Worm (Caenorhabditis elegans) whole organism, L1 larva: ENCODE results near the gene npr-6.

ENCODE experiments used
- ceh-63 ChIP-seq: fragments of 200-800 bp; sonication (Bioruptor generic); optimal IDR thresholded peaks from 2 replicates; lab custom pipeline; 2018; ENCODE audit warnings: mild to moderate bottlenecking, missing genetic modification characterization, missing compliant biosample characterization
- egl-27 ChIP-seq, 2 experiments: fragments of 150-350 bp in 1 of 2; sonication (generic microtip); optimal IDR thresholded peaks; 3 replicates each; lab custom pipeline; 2017 to 2018; ENCODE audit warnings: missing biosample characterization in 2 of 2, missing genetic modification characterization in 2 of 2, missing genetic modification reagents in 2 of 2
- elt-3 ChIP-seq, 6 experiments: fragments of 150-350 bp in 1 of 6; sonication (generic microtip); optimal IDR thresholded peaks; 2 replicates each; lab custom pipeline; 2017 to 2018; ENCODE audit warnings: missing biosample characterization in 6 of 6, missing genetic modification characterization in 6 of 6, inconsistent platforms in 1 of 6
- fos-1 ChIP-seq: fragments of 150-350 bp; optimal IDR thresholded peaks from 2 replicates; lab custom pipeline; 2014; ENCODE audit warnings: missing biosample characterization, missing genetic modification characterization
- mdl-1 ChIP-seq, 2 experiments: fragments of 150-350 bp; optimal IDR thresholded peaks; 2 replicates each; lab custom pipeline; 2014 to 2017; ENCODE audit warnings: missing biosample characterization in 2 of 2, missing genetic modification characterization in 2 of 2, inconsistent platforms in 1 of 2
- nhr-11 ChIP-seq: fragments of 150-350 bp; optimal IDR thresholded peaks from 2 replicates; lab custom pipeline; 2014; ENCODE audit warnings: missing biosample characterization, missing genetic modification characterization
- nhr-12 ChIP-seq: sonication (generic microtip); optimal IDR thresholded peaks from 2 replicates; lab custom pipeline; 2017; ENCODE audit warnings: missing biosample characterization, missing genetic modification characterization
- nhr-237 ChIP-seq: fragments of 150-350 bp; optimal IDR thresholded peaks from 2 replicates; lab custom pipeline; 2014; ENCODE audit warnings: missing biosample characterization, missing genetic modification characterization
- rnt-1 ChIP-seq: sonication (generic microtip); optimal IDR thresholded peaks from 2 replicates; lab custom pipeline; 2016; ENCODE audit warnings: mild to moderate bottlenecking, missing genetic modification characterization, moderate library complexity, missing compliant biosample characterization
- snpc-4 ChIP-seq: fragments of 150-350 bp; optimal IDR thresholded peaks from 2 replicates; lab custom pipeline; 2014; ENCODE audit warnings: missing biosample characterization, missing genetic modification characterization
- ztf-11 ChIP-seq, 2 experiments: sonication (generic microtip); optimal IDR thresholded peaks; 2 replicates each; lab custom pipeline; 2016 to 2017; ENCODE audit warnings: missing genetic modification characterization in 2 of 2, missing biosample characterization in 1 of 2, missing compliant biosample characterization in 1 of 2

- TF ChIP-seq snpc-4 (tag; lab: Kevin White, UChicago) (no peak), ceh-63 (no peak), ztf-11 (tag; optimal IDR thresholded peaks at IDR 0.05; lab: Kevin White, UChicago) (no peak), fos-1 (tag; lab: Kevin White, UChicago) (no peak), mdl-1 (tag; optimal IDR thresholded peaks at IDR 0.05; lab: Kevin White, UChicago) (no peak), rnt-1 (tag; lab: Kevin White, UChicago) (no peak), nhr-12 (tag; lab: Kevin White, UChicago) (no peak), nhr-237 (tag; lab: Kevin White, UChicago) (no peak), nhr-11 (no peak), elt-3 (tag; optimal IDR thresholded peaks at IDR 0.05; lab: Kevin White, UChicago) (no peak), egl-27 (tag; optimal IDR thresholded peaks at IDR 0.05; lab: Kevin White, UChicago) (no peak)
These were observed 11.1 kb downstream of the npr-6 start for ce11 chrX:10274470-10274869.
